Worm (Caenorhabditis elegans): ENCODE measurements around the gene F22F7.8.

Gene F22F7.8

ce11 chrV:2126996-2127585 is 5.3 kb upstream of the F22F7.8 start, which contains the start of gene ldp-1:
Gene ldp-1 (plus strand): TSS chrV:2127535.
- TF ChIP-seq cog-1 (tag; optimal IDR thresholded peaks at IDR 0.05) (peak; percentile 49), med-1 (GFP tag; optimal IDR thresholded peaks at IDR 0.05; ENCODE audit: insufficient read depth) (no peak), T22C8.4 (GFP tag; IDR thresholded peaks at IDR 0.05) (0 out of 2 replicates have a peak, but pooled peaks have one; percentile 3), tab-1 (GFP tag; IDR thresholded peaks at IDR 0.05) (no peak), ztf-29 (GFP tag; IDR thresholded peaks at IDR 0.05) (no peak), flt-1 (GFP tag; IDR thresholded peaks at IDR 0.05) (peak; percentile 22; the same call in 1 of the 2 replicates)

ce11 chrV:2126554-2126953 is 4.8 kb upstream of the F22F7.8 start:
- no peak for TF ChIP-seq ztf-23 (GFP tag; IDR thresholded peaks at IDR 0.05)
- TF ChIP-seq klf-2 (GFP tag; conservative IDR thresholded peaks at IDR 0.05), result no peak
- TF ChIP-seq ztf-29 (GFP tag; IDR thresholded peaks at IDR 0.05), result no peak
- TF ChIP-seq med-1 (GFP tag; optimal IDR thresholded peaks at IDR 0.05; ENCODE audit: insufficient read depth), result no peak
- TF ChIP-seq T22C8.4 (GFP tag; IDR thresholded peaks at IDR 0.05), result 0 out of 2 replicates have a peak, but pooled peaks have one; percentile 19

DNA sequence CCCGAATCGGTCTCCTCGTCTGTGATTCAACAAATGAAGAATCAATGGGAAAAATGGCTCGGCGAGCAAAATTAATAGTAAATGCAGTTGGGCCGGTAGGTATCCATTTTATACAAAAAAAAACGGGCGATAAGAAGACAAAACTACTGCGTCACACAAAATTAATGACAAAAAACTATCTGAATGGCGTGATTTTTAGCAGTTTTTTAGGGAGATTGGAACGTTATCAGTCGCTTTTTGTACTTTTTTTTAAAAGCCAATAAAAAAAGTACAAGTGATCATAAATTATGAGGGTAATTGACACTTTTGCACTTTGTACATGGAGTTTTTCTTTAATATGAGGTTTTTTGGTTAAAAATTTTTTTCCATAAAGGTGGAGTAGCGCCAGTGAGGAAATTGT is 1.4 kb upstream of the F22F7.8 start:
- no peak for TF ChIP-seq ztf-29 (GFP tag; IDR thresholded peaks at IDR 0.05)
- no peak for TF ChIP-seq ref-1 (GFP tag; conservative IDR thresholded peaks at IDR 0.05)
- TF ChIP-seq ztf-23 (GFP tag; IDR thresholded peaks at IDR 0.05), result no peak
- TF ChIP-seq tab-1 (GFP tag; IDR thresholded peaks at IDR 0.05), result no peak
- TF ChIP-seq T22C8.4 (GFP tag; IDR thresholded peaks at IDR 0.05), result no peak
- no peak for TF ChIP-seq cog-1 (tag; optimal IDR thresholded peaks at IDR 0.05)
- TF ChIP-seq flt-1 (GFP tag; IDR thresholded peaks at IDR 0.05), result no peak
- no peak for TF ChIP-seq med-1 (GFP tag; optimal IDR thresholded peaks at IDR 0.05; ENCODE audit: insufficient read depth)
- no peak for TF ChIP-seq klf-2 (GFP tag; conservative IDR thresholded peaks at IDR 0.05)

ce11 chrV:2122517-2122916 is 757 bp upstream of the F22F7.8 start, which contains the start of gene F22F7.2:
Gene F22F7.2 (plus strand): TSS chrV:2122782.
- TF ChIP-seq cog-1 (tag; optimal IDR thresholded peaks at IDR 0.05) (no peak), tab-1 (GFP tag; IDR thresholded peaks at IDR 0.05) (no peak), med-1 (GFP tag; optimal IDR thresholded peaks at IDR 0.05; ENCODE audit: insufficient read depth) (no peak)

- TF ChIP-seq klf-2 (GFP tag; conservative IDR thresholded peaks at IDR 0.05) (no peak), T22C8.4 (GFP tag; IDR thresholded peaks at IDR 0.05) (no peak), med-1 (GFP tag; optimal IDR thresholded peaks at IDR 0.05; ENCODE audit: insufficient read depth) (no peak), tab-1 (GFP tag; IDR thresholded peaks at IDR 0.05) (no peak), ref-1 (GFP tag; conservative IDR thresholded peaks at IDR 0.05) (no peak), flt-1 (GFP tag; IDR thresholded peaks at IDR 0.05) (no peak), cog-1 (tag; optimal IDR thresholded peaks at IDR 0.05) (no peak), ztf-23 (GFP tag; IDR thresholded peaks at IDR 0.05) (no peak), ztf-29 (GFP tag; IDR thresholded peaks at IDR 0.05) (no peak)
Measured at ce11 chrV:2119529-2119928, 2.2 kb downstream of the F22F7.8 start, which contains the start of gene F22F7.11. Gene F22F7.11 (plus strand): TSS chrV:2119829.

- no peak for TF ChIP-seq tab-1 (GFP tag; IDR thresholded peaks at IDR 0.05)
- no peak for TF ChIP-seq med-1 (GFP tag; optimal IDR thresholded peaks at IDR 0.05; ENCODE audit: insufficient read depth)
- no peak for TF ChIP-seq klf-2 (GFP tag; conservative IDR thresholded peaks at IDR 0.05)
- no peak for TF ChIP-seq ref-1 (GFP tag; conservative IDR thresholded peaks at IDR 0.05)
- no peak for TF ChIP-seq T22C8.4 (GFP tag; IDR thresholded peaks at IDR 0.05)
- no peak for TF ChIP-seq ztf-29 (GFP tag; IDR thresholded peaks at IDR 0.05)
- no peak for TF ChIP-seq ztf-23 (GFP tag; IDR thresholded peaks at IDR 0.05)
- TF ChIP-seq flt-1 (GFP tag; IDR thresholded peaks at IDR 0.05), result no peak
- no peak for TF ChIP-seq cog-1 (tag; optimal IDR thresholded peaks at IDR 0.05)
Measured at ce11 chrV:2118574-2118973, 3.2 kb downstream of the F22F7.8 start, which contains the start of gene bgnt-1.2. Gene bgnt-1.2 (minus strand): TSS chrV:2118674.

DNA sequence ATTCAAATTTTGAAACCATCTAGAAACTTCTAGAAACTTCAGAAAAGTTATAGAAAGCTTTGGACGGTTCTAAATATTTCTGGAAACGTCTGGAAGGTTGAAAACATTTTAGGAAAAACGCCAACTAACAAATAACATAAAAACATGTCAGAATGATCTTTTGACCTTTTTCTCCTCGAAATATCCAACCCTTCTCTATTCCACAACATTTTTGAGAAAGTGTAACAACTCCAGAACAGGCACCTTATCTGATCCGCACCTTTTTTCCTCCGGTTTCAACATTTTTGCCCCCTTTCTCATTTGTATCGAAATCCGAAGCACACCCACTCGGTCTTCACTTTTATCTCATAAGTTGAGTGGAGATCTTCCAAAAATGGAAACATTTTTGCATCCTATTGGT is 11.4 kb downstream of the F22F7.8 start, which contains the start of gene F22F7.3:
Gene F22F7.3, plus strand, starts transcription at position 301 of the 400 bp plus-strand sequence.
- TF ChIP-seq med-1 (GFP tag; optimal IDR thresholded peaks at IDR 0.05; ENCODE audit: insufficient read depth) (no peak), tab-1 (GFP tag; IDR thresholded peaks at IDR 0.05) (no peak), flt-1 (GFP tag; IDR thresholded peaks at IDR 0.05) (no peak), ztf-29 (GFP tag; IDR thresholded peaks at IDR 0.05) (no peak), ref-1 (GFP tag; conservative IDR thresholded peaks at IDR 0.05) (no peak), ztf-23 (GFP tag; IDR thresholded peaks at IDR 0.05) (no peak), T22C8.4 (GFP tag; IDR thresholded peaks at IDR 0.05) (no peak)

- TF ChIP-seq tab-1 (GFP tag; IDR thresholded peaks at IDR 0.05), result no peak
Measured at ce11 chrV:2109295-2109694, 12.5 kb downstream of the F22F7.8 start, which contains the start of gene ckb-4. Gene ckb-4 (minus strand): TSS chrV:2109434.

ce11 chrV:2105976-2106375 is 15.8 kb downstream of the F22F7.8 start, which contains the start of gene F22F7.4:
Gene F22F7.4 (minus strand): TSS chrV:2106076.
- TF ChIP-seq klf-2 (GFP tag; conservative IDR thresholded peaks at IDR 0.05), result no peak
- no peak for TF ChIP-seq flt-1 (GFP tag; IDR thresholded peaks at IDR 0.05)

- no peak for TF ChIP-seq klf-2 (GFP tag; conservative IDR thresholded peaks at IDR 0.05)
- no peak for TF ChIP-seq ref-1 (GFP tag; conservative IDR thresholded peaks at IDR 0.05)
- TF ChIP-seq tab-1 (GFP tag; IDR thresholded peaks at IDR 0.05), result no peak
- no peak for TF ChIP-seq ztf-29 (GFP tag; IDR thresholded peaks at IDR 0.05)
- no peak for TF ChIP-seq flt-1 (GFP tag; IDR thresholded peaks at IDR 0.05)
- TF ChIP-seq T22C8.4 (GFP tag; IDR thresholded peaks at IDR 0.05), result no peak
- no peak for TF ChIP-seq cog-1 (tag; optimal IDR thresholded peaks at IDR 0.05)
- no peak for TF ChIP-seq ztf-23 (GFP tag; IDR thresholded peaks at IDR 0.05)
Measured at ce11 chrV:2103118-2103517, 18.6 kb downstream of the F22F7.8 start, which contains the start of gene F36F12.1. Gene F36F12.1 (minus strand): TSS chrV:2103218.

Data from whole organism, midembryonic.